Worm (Caenorhabditis elegans) whole organism, L3 larva: ENCODE results near the gene F13B9.2.

Experiments used
- daf-12 ChIP-seq: fragments of 150-350 bp; optimal IDR thresholded peaks from 2 replicates; lab custom pipeline; 2014; ENCODE audit warnings: missing biosample characterization, missing genetic modification reagents, missing genetic modification characterization
- elt-3 ChIP-seq, 3 experiments: fragments of 150-350 bp in 1 of 3; sonication (generic microtip) in 2 of 3; optimal IDR thresholded peaks; 2 replicates in 2 of 3; 4 replicates in 1 of 3; lab custom pipeline; 2014 to 2017; ENCODE audit warnings: missing biosample characterization in 3 of 3, missing genetic modification characterization in 3 of 3
- mdl-1 ChIP-seq: fragments of 150-350 bp; optimal IDR thresholded peaks from 2 replicates; lab custom pipeline; 2014; ENCODE audit warnings: missing biosample characterization, missing genetic modification characterization
- nhr-11 ChIP-seq: fragments of 150-350 bp; optimal IDR thresholded peaks from 2 replicates; lab custom pipeline; 2014; ENCODE audit warnings: missing biosample characterization, missing genetic modification characterization
- nhr-23 ChIP-seq: fragments of 150-350 bp; optimal IDR thresholded peaks from 2 replicates; lab custom pipeline; 2014; ENCODE audit warnings: missing biosample characterization, missing genetic modification reagents, missing genetic modification characterization
- snpc-4 ChIP-seq: fragments of 150-350 bp; optimal IDR thresholded peaks from 2 replicates; lab custom pipeline; 2014; ENCODE audit warnings: missing biosample characterization, missing genetic modification characterization
- unc-39 ChIP-seq: sonication (generic microtip); optimal IDR thresholded peaks from 4 replicates; lab custom pipeline; 2017; ENCODE audit warnings: missing biosample characterization, missing genetic modification characterization

ce11 chrX:8302299-8302698 is 16.8 kb downstream of the F13B9.2 start, which contains the start of gene inx-5:
- TF ChIP-seq snpc-4 (no peak), unc-39 (tag; lab: Kevin White, UChicago) (no peak), nhr-11 (no peak), mdl-1 (tag; lab: Kevin White, UChicago) (no peak), nhr-23 (tag; lab: Kevin White, UChicago) (no peak), daf-12 (tag; lab: Kevin White, UChicago) (no peak), elt-3 (tag; optimal IDR thresholded peaks at IDR 0.05; lab: Kevin White, UChicago) (no peak)
